Fruit fly (Drosophila melanogaster) whole organism, embryonic: ENCODE data around the gene CG17707.

Experiments
- Atf-2 ChIP-seq: fragments of 200-800 bp; sonication (Bioruptor generic); optimal IDR thresholded peaks from 2 replicates; lab custom pipeline; 2016; ENCODE audit warnings: missing biosample characterization, missing genetic modification characterization
- BEAF-32 ChIP-seq: fragments of 200-800 bp; sonication (Bioruptor generic); optimal IDR thresholded peaks from 3 replicates; lab custom pipeline; 2017; ENCODE audit warnings: missing biosample characterization, missing genetic modification characterization, mild to moderate bottlenecking, moderate library complexity, missing genetic modification reagents
- CG10209 ChIP-seq: fragments of 200-800 bp; sonication (Bioruptor generic); optimal IDR thresholded peaks from 3 replicates; lab custom pipeline; 2017; ENCODE audit warnings: missing biosample characterization, mild to moderate bottlenecking, missing genetic modification characterization, missing genetic modification reagents
- CG10654 ChIP-seq: fragments of 200-800 bp; sonication (Bioruptor generic); optimal IDR thresholded peaks from 2 replicates; lab custom pipeline; 2016; ENCODE audit warnings: missing biosample characterization, missing genetic modification characterization
- CG11398 ChIP-seq: fragments of 200-800 bp; sonication (Bioruptor generic); optimal IDR thresholded peaks from 2 replicates; lab custom pipeline; 2016; ENCODE audit warnings: missing biosample characterization, missing genetic modification characterization
- CG12104 ChIP-seq: fragments of 200-800 bp; sonication (Bioruptor generic); optimal IDR thresholded peaks from 3 replicates; lab custom pipeline; 2016; ENCODE audit warnings: missing biosample characterization, missing genetic modification characterization
- CG14710 ChIP-seq: fragments of 200-800 bp; sonication (Bioruptor generic); optimal IDR thresholded peaks from 3 replicates; lab custom pipeline; 2019; ENCODE audit warnings: missing biosample characterization, mild to moderate bottlenecking, missing genetic modification characterization, moderate library complexity
- CG14860 ChIP-seq: fragments of 200-800 bp; sonication (Bioruptor generic); IDR thresholded peaks from 3 replicates; pipeline ENCODE4 v1.3.6; 2022; ENCODE audit warnings: missing biosample characterization, missing genetic modification characterization; ENCODE audit not compliant: partially characterized antibody
- CG15479 ChIP-seq: fragments of 200-800 bp; sonication (Bioruptor generic); optimal IDR thresholded peaks from 3 replicates; lab custom pipeline; 2019; ENCODE audit warnings: missing biosample characterization, mild to moderate bottlenecking, missing genetic modification characterization, moderate library complexity
- CG16813 ChIP-seq: fragments of 200-800 bp; sonication (Bioruptor generic); IDR thresholded peaks from 3 replicates; pipeline ENCODE4 v1.3.6; 2022; ENCODE audit warnings: missing biosample characterization, missing genetic modification characterization; ENCODE audit not compliant: partially characterized antibody
- CG17328 ChIP-seq: fragments of 200-800 bp; sonication (Bioruptor generic); IDR thresholded peaks from 2 replicates; pipeline ENCODE4 v1.3.6; 2022; ENCODE audit warnings: missing biosample characterization, missing genetic modification characterization
- CG18476 ChIP-seq: fragments of 200-800 bp; sonication (Bioruptor generic); optimal IDR thresholded peaks from 2 replicates; lab custom pipeline; 2016; ENCODE audit warnings: missing biosample characterization, mild to moderate bottlenecking, missing genetic modification characterization
- CG2116 ChIP-seq: fragments of 200-800 bp; sonication (Bioruptor generic); optimal IDR thresholded peaks from 3 replicates; lab custom pipeline; 2018; ENCODE audit warnings: missing biosample characterization, mild to moderate bottlenecking, missing genetic modification characterization
- CG2199 ChIP-seq: fragments of 200-800 bp; sonication (Bioruptor generic); IDR thresholded peaks from 3 replicates; pipeline ENCODE4 v1.3.6; 2022; ENCODE audit warnings: missing biosample characterization, missing genetic modification characterization
- CG31365 ChIP-seq: fragments of 200-800 bp; sonication (Bioruptor generic); optimal IDR thresholded peaks from 2 replicates; lab custom pipeline; 2018; ENCODE audit warnings: missing biosample characterization, mild to moderate bottlenecking, missing genetic modification characterization
- CG33557 ChIP-seq: fragments of 200-800 bp; sonication (Bioruptor generic); optimal IDR thresholded peaks from 2 replicates; lab custom pipeline; 2019; ENCODE audit warnings: missing biosample characterization, mild to moderate bottlenecking, missing genetic modification characterization, moderate library complexity
- CG34224 ChIP-seq: fragments of 200-800 bp; sonication (Bioruptor generic); IDR thresholded peaks from 3 replicates; pipeline ENCODE4 v1.3.6; 2022; ENCODE audit warnings: missing biosample characterization, missing genetic modification characterization; ENCODE audit not compliant: partially characterized antibody
- CG6813 ChIP-seq: fragments of 200-800 bp; sonication (Bioruptor generic); optimal IDR thresholded peaks from 2 replicates; lab custom pipeline; 2017; ENCODE audit warnings: missing biosample characterization, missing genetic modification characterization, mild to moderate bottlenecking, moderate library complexity, missing genetic modification reagents
- CG7839 ChIP-seq: fragments of 200-800 bp; sonication (Bioruptor generic); optimal IDR thresholded peaks from 3 replicates; lab custom pipeline; 2018; ENCODE audit warnings: missing biosample characterization, mild to moderate bottlenecking, missing genetic modification characterization, moderate library complexity
- CG8089 ChIP-seq: fragments of 200-800 bp; sonication (Bioruptor generic); optimal IDR thresholded peaks from 3 replicates; lab custom pipeline; 2016; ENCODE audit warnings: missing biosample characterization, missing genetic modification characterization
- Dll ChIP-seq: fragments of 200-800 bp; sonication (Bioruptor generic); IDR thresholded peaks from 4 replicates; pipeline ENCODE4 v1.3.6; 2022; ENCODE audit warnings: missing biosample characterization, missing genetic modification characterization; ENCODE audit not compliant: partially characterized antibody
- Dref ChIP-seq: fragments of 200-800 bp; sonication (Bioruptor generic); IDR thresholded peaks from 2 replicates; pipeline ENCODE4 v1.3.6; 2022; ENCODE audit warnings: missing biosample characterization, missing genetic modification characterization
- Hr78 ChIP-seq, 2 experiments: fragments of 200-800 bp in 1 of 2; fragments of >200 bp in 1 of 2; sonication (Bioruptor generic) in 1 of 2; optimal IDR thresholded peaks; 2 replicates each; lab custom pipeline; 2017 to 2019; ENCODE audit warnings: missing biosample characterization in 2 of 2, missing genetic modification characterization in 2 of 2, mild to moderate bottlenecking in 1 of 2, moderate library complexity in 1 of 2
- Oaz ChIP-seq: fragments of 200-800 bp; sonication (Bioruptor generic); IDR thresholded peaks from 2 replicates; pipeline ENCODE4 v1.3.6; 2022; ENCODE audit warnings: missing biosample characterization, missing genetic modification characterization
- Trl ChIP-seq, 3 experiments: fragments of >200 bp in 2 of 3; fragments of 200-800 bp in 1 of 3; sonication (Bioruptor generic) in 1 of 3; optimal IDR thresholded peaks; 2 replicates in 1 of 3; 3 replicates in 2 of 3; lab custom pipeline; 2016 to 2017; ENCODE audit warnings: missing biosample characterization in 1 of 3, missing genetic modification characterization in 1 of 3
- YL-1 ChIP-seq: fragments of 200-800 bp; sonication (Bioruptor generic); optimal IDR thresholded peaks from 3 replicates; lab custom pipeline; 2017; ENCODE audit warnings: missing biosample characterization, mild to moderate bottlenecking, missing genetic modification characterization
- ato ChIP-seq: fragments of 200-800 bp; sonication (Bioruptor generic); IDR thresholded peaks from 2 replicates; pipeline ENCODE4 v1.3.6; 2022; ENCODE audit warnings: missing biosample characterization, missing genetic modification characterization; ENCODE audit not compliant: partially characterized antibody
- bsh ChIP-seq, 2 experiments: fragments of 200-800 bp; sonication (Bioruptor generic); optimal IDR thresholded peaks; 2 replicates each; lab custom pipeline; 2017 to 2018; ENCODE audit warnings: mild to moderate bottlenecking in 2 of 2, missing biosample characterization in 2 of 2, missing genetic modification characterization in 2 of 2, moderate library complexity in 1 of 2
- esg ChIP-seq: fragments of 200-800 bp; sonication (Bioruptor generic); conservative IDR thresholded peaks from 2 replicates; pipeline ENCODE4 v1.3.6; 2022; ENCODE audit warnings: missing biosample characterization, missing genetic modification characterization
- exex ChIP-seq: fragments of 200-800 bp; sonication (Bioruptor generic); optimal IDR thresholded peaks from 4 replicates; lab custom pipeline; 2018; ENCODE audit warnings: missing biosample characterization, mild to moderate bottlenecking, missing genetic modification characterization, moderate library complexity
- gfzf ChIP-seq: fragments of 200-800 bp; sonication (Bioruptor generic); optimal IDR thresholded peaks from 2 replicates; lab custom pipeline; 2016; ENCODE audit warnings: missing biosample characterization, mild to moderate bottlenecking, missing genetic modification characterization, moderate library complexity
- h ChIP-seq: fragments of >200 bp; optimal IDR thresholded peaks from 2 replicates; lab custom pipeline; 2017
- hb ChIP-seq: fragments of 200-800 bp; sonication (Bioruptor generic); IDR thresholded peaks from 3 replicates; pipeline ENCODE4 v1.3.6; 2022; ENCODE audit warnings: missing biosample characterization, missing genetic modification characterization; ENCODE audit not compliant: partially characterized antibody
- lov ChIP-seq, 2 experiments: fragments of 200-800 bp in 1 of 2; fragments of >200 bp in 1 of 2; sonication (Bioruptor generic) in 1 of 2; IDR thresholded peaks in 1 of 2; optimal IDR thresholded peaks in 1 of 2; 2 replicates in 1 of 2; 3 replicates in 1 of 2; pipeline versions ENCODE4 v1.3.6 to Lab custom; 2017 to 2022; ENCODE audit warnings: missing biosample characterization in 1 of 2, missing genetic modification characterization in 1 of 2
- mld ChIP-seq: fragments of 200-800 bp; sonication (Bioruptor generic); IDR thresholded peaks from 3 replicates; pipeline ENCODE4 v1.3.6; 2022; ENCODE audit warnings: missing biosample characterization, missing genetic modification characterization; ENCODE audit not compliant: partially characterized antibody
- nerfin-2 ChIP-seq: fragments of 200-800 bp; sonication (Bioruptor generic); IDR thresholded peaks from 2 replicates; pipeline ENCODE4 v1.3.6; 2022; ENCODE audit warnings: missing biosample characterization, missing genetic modification characterization; ENCODE audit not compliant: partially characterized antibody
- oc ChIP-seq: fragments of 200-800 bp; sonication (Bioruptor generic); optimal IDR thresholded peaks from 2 replicates; lab custom pipeline; 2018; ENCODE audit warnings: missing biosample characterization, mild to moderate bottlenecking, missing genetic modification characterization, moderate library complexity
- p53 ChIP-seq: fragments of 200-800 bp; sonication (Bioruptor generic); optimal IDR thresholded peaks from 2 replicates; lab custom pipeline; 2016; ENCODE audit warnings: missing biosample characterization, missing genetic modification characterization
- pb ChIP-seq: fragments of 200-800 bp; sonication (Bioruptor generic); optimal IDR thresholded peaks from 3 replicates; lab custom pipeline; 2016; ENCODE audit warnings: missing biosample characterization, missing genetic modification characterization
- pho ChIP-seq: fragments of 200-800 bp; sonication (Bioruptor generic); optimal IDR thresholded peaks from 2 replicates; lab custom pipeline; 2016; ENCODE audit warnings: missing biosample characterization, missing genetic modification characterization
- prd ChIP-seq, 3 experiments: fragments of >200 bp in 2 of 3; fragments of 200-800 bp in 1 of 3; sonication (Bioruptor generic) in 1 of 3; optimal IDR thresholded peaks in 2 of 3; IDR thresholded peaks in 1 of 3; 2 replicates in 2 of 3; 3 replicates in 1 of 3; pipeline versions ENCODE4 v1.3.6 to Lab custom; 2017 to 2022; ENCODE audit warnings: missing biosample characterization in 1 of 3, missing genetic modification characterization in 1 of 3
- stwl ChIP-seq: fragments of 200-800 bp; sonication (Bioruptor generic); optimal IDR thresholded peaks from 3 replicates; lab custom pipeline; 2018; ENCODE audit warnings: missing biosample characterization, mild to moderate bottlenecking, missing genetic modification characterization, moderate library complexity
- tin ChIP-seq: fragments of 200-800 bp; sonication (Bioruptor generic); optimal IDR thresholded peaks from 3 replicates; lab custom pipeline; 2016; ENCODE audit warnings: missing biosample characterization, missing genetic modification characterization
- unc-4 ChIP-seq: fragments of 200-800 bp; sonication (Bioruptor generic); IDR thresholded peaks from 2 replicates; pipeline ENCODE4 v1.3.6; 2022; ENCODE audit warnings: missing biosample characterization, missing genetic modification characterization; ENCODE audit not compliant: partially characterized antibody
- usp ChIP-seq: fragments of >200 bp; optimal IDR thresholded peaks from 2 replicates; lab custom pipeline; 2017; ENCODE audit warnings: missing biosample characterization, missing genetic modification characterization
- vnd ChIP-seq: fragments of 200-800 bp; sonication (Bioruptor generic); IDR thresholded peaks from 3 replicates; pipeline ENCODE4 v1.3.6; 2022; ENCODE audit warnings: missing biosample characterization, missing genetic modification characterization; ENCODE audit not compliant: partially characterized antibody
- wek ChIP-seq: fragments of 200-800 bp; sonication (Bioruptor generic); optimal IDR thresholded peaks from 3 replicates; lab custom pipeline; 2018; ENCODE audit warnings: missing biosample characterization, mild to moderate bottlenecking, missing genetic modification characterization, moderate library complexity

CG17707 gene

dm6 chrX:141961-142360, 6.3 kb downstream of the CG17707 start (continued):
- TF ChIP-seq prd (optimal IDR thresholded peaks at IDR 0.05; lab: Kevin White, UChicago) (no peak), prd (GFP tag; IDR thresholded peaks at IDR 0.05; lab: Robert Waterston, UW) (no peak), gfzf (GFP tag; lab: Kevin White, UChicago) (peak; percentile 23), exex (tag; lab: Kevin White, UChicago) (no peak), pb (no peak), wek (no peak), CG12104 (GFP tag; lab: Kevin White, UChicago) (no peak), CG16813 (GFP tag; lab: Robert Waterston, UW) (peak; percentile 82; the same call in 2 of the 3 replicates), CG2116 (GFP tag; lab: Kevin White, UChicago) (peak; percentile 55), CG14710 (tag; lab: Kevin White, UChicago) (peak; percentile 22), nerfin-2 (peak; percentile 75), CG11398 (no peak), CG18476 (GFP tag; lab: Kevin White, UChicago) (no peak), CG2199 (GFP tag; lab: Robert Waterston, UW) (no peak), esg (no peak), unc-4 (GFP tag; lab: Robert Waterston, UW) (peak; percentile 85), ato (GFP tag; lab: Robert Waterston, UW) (peak; percentile 78), CG15479 (GFP tag; lab: Kevin White, UChicago) (peak; percentile 4), CG6813 (GFP tag; lab: Kevin White, UChicago) (no peak), vnd (GFP tag; lab: Robert Waterston, UW) (peak; percentile 72), oc (tag; lab: Kevin White, UChicago) (no peak), CG8089 (GFP tag; lab: Kevin White, UChicago) (no peak), p53 (GFP tag; lab: Kevin White, UChicago) (no peak), tin (GFP tag; lab: Kevin White, UChicago) (no peak), Dll (GFP tag; lab: Robert Waterston, UW) (peak; percentile 89), stwl (peak; percentile 63), mld (GFP tag; lab: Robert Waterston, UW) (0 out of 3 replicates have a peak, but pooled peaks have one; percentile 54), CG17328 (no peak), BEAF-32 (GFP tag; lab: Kevin White, UChicago) (peak; percentile 82), CG14860 (GFP tag; lab: Robert Waterston, UW) (peak; percentile 58; the same call in 1 of the 3 replicates), CG10654 (GFP tag; lab: Kevin White, UChicago) (no peak), pho (GFP tag; lab: Kevin White, UChicago) (no peak), Oaz (no peak), lov (optimal IDR thresholded peaks at IDR 0.05; lab: Kevin White, UChicago) (no peak), lov (GFP tag; IDR thresholded peaks at IDR 0.05; lab: Robert Waterston, UW) (no peak), Hr78 (GFP tag; optimal IDR thresholded peaks at IDR 0.05; lab: Kevin White, UChicago) (no peak), CG10209 (GFP tag; lab: Kevin White, UChicago) (no peak), YL-1 (GFP tag; lab: Kevin White, UChicago) (peak; percentile 44), bsh (GFP tag; optimal IDR thresholded peaks at IDR 0.05; lab: Kevin White, UChicago) (no peak), Dref (GFP tag; lab: Robert Waterston, UW) (peak; percentile 70), Trl (optimal IDR thresholded peaks at IDR 0.05; lab: Kevin White, UChicago) (no peak), Trl (GFP tag; optimal IDR thresholded peaks at IDR 0.05; lab: Kevin White, UChicago) (no peak), Atf-2 (GFP tag; lab: Kevin White, UChicago) (no peak), CG34224 (GFP tag; lab: Robert Waterston, UW) (peak; percentile 88), hb (GFP tag; lab: Robert Waterston, UW) (peak; percentile 63; the same call in 2 of the 3 replicates), CG31365 (no peak), CG7839 (no peak), h (lab: Kevin White, UChicago) (no peak), CG33557 (GFP tag; lab: Kevin White, UChicago) (no peak), usp (no peak)
